Fruit fly (Drosophila melanogaster) whole organism, prepupa: ENCODE data around the gene fws.

ENCODE experiments used
- Blimp-1 ChIP-seq: fragments of 200-800 bp; sonication (Bioruptor generic); optimal IDR thresholded peaks from 3 replicates; lab custom pipeline; 2017; ENCODE audit warnings: missing biosample characterization, missing genetic modification characterization, mild to moderate bottlenecking, moderate library complexity, missing genetic modification reagents
- CG11762 ChIP-seq: fragments of 200-800 bp; sonication (Bioruptor generic); optimal IDR thresholded peaks from 3 replicates; lab custom pipeline; 2016; ENCODE audit warnings: missing biosample characterization, missing genetic modification characterization; ENCODE audit not compliant: insufficient read depth
- CG15336 ChIP-seq: fragments of 200-800 bp; sonication (Bioruptor generic); IDR thresholded peaks from 2 replicates; pipeline ENCODE4 v1.3.6; 2022; ENCODE audit warnings: missing biosample characterization, missing genetic modification characterization
- CG16779 ChIP-seq: fragments of 200-800 bp; sonication (Bioruptor generic); optimal IDR thresholded peaks from 3 replicates; lab custom pipeline; 2017; ENCODE audit warnings: missing biosample characterization, mild to moderate bottlenecking, missing genetic modification characterization
- CG3032 ChIP-seq: fragments of 200-800 bp; optimal IDR thresholded peaks from 2 replicates; lab custom pipeline; 2019; ENCODE audit warnings: missing biosample characterization, mild to moderate bottlenecking, missing genetic modification characterization, moderate library complexity
- CG31627 ChIP-seq: fragments of 200-800 bp; sonication (Bioruptor generic); optimal IDR thresholded peaks from 3 replicates; lab custom pipeline; 2016; ENCODE audit warnings: missing biosample characterization, missing genetic modification characterization
- CG3919 ChIP-seq: fragments of 200-800 bp; sonication (Bioruptor generic); optimal IDR thresholded peaks from 3 replicates; lab custom pipeline; 2016; ENCODE audit warnings: missing biosample characterization, missing genetic modification characterization
- CG4318 ChIP-seq: fragments of 200-800 bp; sonication (Bioruptor generic); optimal IDR thresholded peaks from 3 replicates; lab custom pipeline; 2017; ENCODE audit warnings: missing biosample characterization, mild to moderate bottlenecking, missing genetic modification characterization
- CG6163 ChIP-seq: fragments of 200-800 bp; sonication (Bioruptor generic); IDR thresholded peaks from 3 replicates; pipeline ENCODE4 v1.3.6; 2022; ENCODE audit warnings: missing biosample characterization, missing genetic modification characterization
- CG6276 ChIP-seq: fragments of 200-800 bp; sonication (Bioruptor generic); optimal IDR thresholded peaks from 2 replicates; lab custom pipeline; 2017; ENCODE audit warnings: missing biosample characterization, mild to moderate bottlenecking, missing genetic modification characterization
- CG6792 ChIP-seq: fragments of 200-800 bp; sonication (Bioruptor generic); optimal IDR thresholded peaks from 3 replicates; lab custom pipeline; 2016; ENCODE audit warnings: missing biosample characterization, missing genetic modification characterization
- CG6808 ChIP-seq: fragments of 200-800 bp; sonication (Bioruptor generic); optimal IDR thresholded peaks from 3 replicates; lab custom pipeline; 2017; ENCODE audit warnings: missing biosample characterization, missing genetic modification characterization, mild to moderate bottlenecking, moderate library complexity, missing genetic modification reagents
- CG6854 ChIP-seq: fragments of 200-800 bp; sonication (Bioruptor generic); optimal IDR thresholded peaks from 2 replicates; lab custom pipeline; 2017; ENCODE audit warnings: missing biosample characterization, mild to moderate bottlenecking, missing genetic modification characterization
- CG7368 ChIP-seq: fragments of 200-800 bp; sonication (Bioruptor generic); optimal IDR thresholded peaks from 3 replicates; lab custom pipeline; 2016; ENCODE audit warnings: missing biosample characterization, missing genetic modification characterization
- CG8119 ChIP-seq: fragments of 200-800 bp; sonication (Bioruptor generic); IDR thresholded peaks from 3 replicates; pipeline ENCODE4 v1.3.6; 2022; ENCODE audit warnings: missing biosample characterization, missing genetic modification characterization
- CG8319 ChIP-seq: fragments of 200-800 bp; sonication (Bioruptor generic); optimal IDR thresholded peaks from 3 replicates; lab custom pipeline; 2016; ENCODE audit warnings: missing biosample characterization, missing genetic modification characterization
- CG8632 ChIP-seq: fragments of 200-800 bp; sonication (Bioruptor generic); optimal IDR thresholded peaks from 3 replicates; lab custom pipeline; 2016; ENCODE audit warnings: missing biosample characterization, missing genetic modification characterization
- CG9139 ChIP-seq: fragments of 200-800 bp; sonication (Bioruptor generic); optimal IDR thresholded peaks from 3 replicates; lab custom pipeline; 2017; ENCODE audit warnings: missing biosample characterization, mild to moderate bottlenecking, missing genetic modification characterization
- Eip75B ChIP-seq: fragments of 200-800 bp; sonication (Bioruptor generic); optimal IDR thresholded peaks from 3 replicates; lab custom pipeline; 2016; ENCODE audit warnings: missing biosample characterization, missing genetic modification characterization
- Ets21C ChIP-seq: fragments of 200-800 bp; sonication (Bioruptor generic); optimal IDR thresholded peaks from 3 replicates; lab custom pipeline; 2016; ENCODE audit warnings: missing biosample characterization, missing genetic modification characterization
- Ets96B ChIP-seq: fragments of 200-800 bp; optimal IDR thresholded peaks from 2 replicates; lab custom pipeline; 2019; ENCODE audit warnings: missing biosample characterization, mild to moderate bottlenecking, missing genetic modification characterization, moderate library complexity
- Hr38 ChIP-seq: sonication (Bioruptor generic); optimal IDR thresholded peaks from 2 replicates; lab custom pipeline; 2016; ENCODE audit warnings: missing biosample characterization, missing genetic modification characterization
- OdsH ChIP-seq: fragments of 200-800 bp; sonication (Bioruptor generic); optimal IDR thresholded peaks from 3 replicates; lab custom pipeline; 2016; ENCODE audit warnings: missing biosample characterization, missing genetic modification characterization
- Smox ChIP-seq: fragments of 200-800 bp; sonication (Bioruptor generic); optimal IDR thresholded peaks from 3 replicates; lab custom pipeline; 2016; ENCODE audit warnings: missing biosample characterization, missing genetic modification characterization
- Sox102F ChIP-seq: fragments of 200-800 bp; sonication (Bioruptor generic); optimal IDR thresholded peaks from 2 replicates; lab custom pipeline; 2016; ENCODE audit warnings: missing biosample characterization, mild to moderate bottlenecking, missing genetic modification characterization
- Sox14 ChIP-seq: fragments of 200-800 bp; sonication (Bioruptor generic); optimal IDR thresholded peaks from 3 replicates; lab custom pipeline; 2016; ENCODE audit warnings: missing biosample characterization, missing genetic modification characterization
- Sox15 ChIP-seq: fragments of 200-800 bp; sonication (Bioruptor generic); optimal IDR thresholded peaks from 3 replicates; lab custom pipeline; 2016; ENCODE audit warnings: missing biosample characterization, missing genetic modification characterization
- achi ChIP-seq: fragments of 200-800 bp; sonication (Bioruptor generic); optimal IDR thresholded peaks from 3 replicates; lab custom pipeline; 2016; ENCODE audit warnings: missing biosample characterization, missing genetic modification characterization
- acj6 ChIP-seq: fragments of 200-800 bp; sonication (Bioruptor generic); optimal IDR thresholded peaks from 3 replicates; lab custom pipeline; 2016; ENCODE audit warnings: missing biosample characterization, missing genetic modification characterization
- dac ChIP-seq: fragments of 200-800 bp; sonication (Bioruptor generic); optimal IDR thresholded peaks from 2 replicates; lab custom pipeline; 2017; ENCODE audit warnings: missing biosample characterization, mild to moderate bottlenecking, missing genetic modification characterization
- dsx ChIP-seq: fragments of 200-800 bp; optimal IDR thresholded peaks from 3 replicates; lab custom pipeline; 2019; ENCODE audit warnings: missing biosample characterization, mild to moderate bottlenecking, missing genetic modification characterization, moderate library complexity; ENCODE audit not compliant: poor library complexity, severe bottlenecking
- fd85E ChIP-seq: fragments of 200-800 bp; sonication (Bioruptor generic); optimal IDR thresholded peaks from 3 replicates; lab custom pipeline; 2016; ENCODE audit warnings: missing biosample characterization, missing genetic modification characterization
- net ChIP-seq: fragments of 200-800 bp; sonication (Bioruptor generic); optimal IDR thresholded peaks from 3 replicates; lab custom pipeline; 2016; ENCODE audit warnings: missing biosample characterization, missing genetic modification characterization
- pdm3 ChIP-seq: fragments of 200-800 bp; sonication (Bioruptor generic); optimal IDR thresholded peaks from 3 replicates; lab custom pipeline; 2016; ENCODE audit warnings: missing biosample characterization, missing genetic modification characterization
- salr ChIP-seq, 2 experiments: fragments of 200-800 bp; sonication (Bioruptor generic); optimal IDR thresholded peaks; 3 replicates each; lab custom pipeline; 2016 to 2018; ENCODE audit warnings: missing biosample characterization in 2 of 2, missing genetic modification characterization in 2 of 2, mild to moderate bottlenecking in 1 of 2
- spab ChIP-seq: fragments of 200-800 bp; sonication (Bioruptor generic); optimal IDR thresholded peaks from 2 replicates; lab custom pipeline; 2017; ENCODE audit warnings: missing biosample characterization, mild to moderate bottlenecking, missing genetic modification characterization, missing genetic modification reagents
- svp ChIP-seq: fragments of 200-800 bp; sonication (Bioruptor generic); peaks from one replicate; lab custom pipeline; 2016; ENCODE audit warnings: missing biosample characterization, missing genetic modification characterization
- topi ChIP-seq: fragments of 200-800 bp; sonication (Bioruptor generic); optimal IDR thresholded peaks from 3 replicates; lab custom pipeline; 2016; ENCODE audit warnings: missing biosample characterization, missing genetic modification characterization
- vri ChIP-seq: fragments of 200-800 bp; sonication (Bioruptor generic); optimal IDR thresholded peaks from 3 replicates; lab custom pipeline; 2016; ENCODE audit warnings: missing biosample characterization, mild to moderate bottlenecking, missing genetic modification characterization

The fws gene

DNA sequence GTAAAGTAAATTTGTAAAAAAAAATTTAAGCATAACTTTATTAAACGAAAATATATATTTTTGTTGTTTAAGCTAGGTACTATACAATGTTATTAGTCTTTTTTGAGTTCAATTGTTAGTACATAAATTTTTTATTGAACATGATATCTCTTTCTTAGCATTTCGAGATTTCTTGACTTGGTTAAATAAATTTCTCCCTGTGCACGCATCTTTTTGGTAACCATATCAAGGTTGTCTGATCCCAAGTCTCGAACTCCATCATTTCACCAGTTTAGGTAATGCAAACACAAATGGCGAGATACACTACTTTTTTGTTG is 49.5 kb downstream of the fws start (continued):
- no peak for TF ChIP-seq CG6854
- no peak for TF ChIP-seq spab (GFP tag; lab: Kevin White, UChicago)
- TF ChIP-seq CG16779 (tag; lab: Kevin White, UChicago): no peak
- TF ChIP-seq CG9139: no peak
- peak; percentile 84 for TF ChIP-seq CG8119 (GFP tag; lab: Robert Waterston, UW)
- TF ChIP-seq CG31627 (GFP tag; lab: Kevin White, UChicago): peak; percentile 66
- TF ChIP-seq fd85E (GFP tag; lab: Kevin White, UChicago): no peak
- peak; percentile 76 for TF ChIP-seq acj6 (GFP tag; lab: Kevin White, UChicago)
- peak; percentile 55 for TF ChIP-seq CG8319 (GFP tag; lab: Kevin White, UChicago)
- TF ChIP-seq svp (GFP tag; lab: Kevin White, UChicago): peak; percentile 93
- no peak for TF ChIP-seq Hr38 (GFP tag; lab: Kevin White, UChicago)
- peak; percentile 77 for TF ChIP-seq CG3919
- TF ChIP-seq dac (GFP tag; lab: Kevin White, UChicago): no peak
- no peak for TF ChIP-seq Smox
- TF ChIP-seq net (GFP tag; lab: Kevin White, UChicago): peak; percentile 78
- peak; percentile 65 for TF ChIP-seq CG6276 (GFP tag; lab: Kevin White, UChicago)
- peak; percentile 62 for TF ChIP-seq CG7368 (GFP tag; lab: Kevin White, UChicago)
- peak in 1 of 2 experiments; percentile 71 for TF ChIP-seq salr (GFP tag; optimal IDR thresholded peaks at IDR 0.05; lab: Kevin White, UChicago)
- TF ChIP-seq Sox15 (GFP tag; lab: Kevin White, UChicago): peak; percentile 65
- TF ChIP-seq Eip75B (GFP tag; lab: Kevin White, UChicago): peak; percentile 47
- TF ChIP-seq CG3032 (tag; lab: Kevin White, UChicago): peak; percentile 32
- peak; percentile 75 for TF ChIP-seq CG8632 (GFP tag; lab: Kevin White, UChicago)
- no peak for TF ChIP-seq dsx (GFP tag; lab: Kevin White, UChicago)
- TF ChIP-seq topi (GFP tag; lab: Kevin White, UChicago): peak; percentile 82
- TF ChIP-seq OdsH (GFP tag; lab: Kevin White, UChicago): peak; percentile 84
- TF ChIP-seq CG15336 (GFP tag; lab: Robert Waterston, UW): peak; percentile 88
- TF ChIP-seq Ets96B: peak; percentile 66
- peak; percentile 32 for TF ChIP-seq CG4318
- TF ChIP-seq CG6808 (GFP tag; lab: Kevin White, UChicago): no peak
- TF ChIP-seq achi (GFP tag; lab: Kevin White, UChicago): peak; percentile 82
- TF ChIP-seq CG11762 (GFP tag; lab: Kevin White, UChicago): peak; percentile 61
- TF ChIP-seq Sox102F (GFP tag; lab: Kevin White, UChicago): peak; percentile 68
- TF ChIP-seq Ets21C (GFP tag; lab: Kevin White, UChicago): peak; percentile 59
- peak; percentile 71 for TF ChIP-seq Sox14 (GFP tag; lab: Kevin White, UChicago)

- TF ChIP-seq CG6792 (no peak), pdm3 (GFP tag; lab: Kevin White, UChicago) (peak; percentile 44), net (GFP tag; lab: Kevin White, UChicago) (no peak), Sox102F (GFP tag; lab: Kevin White, UChicago) (no peak), CG6854 (peak; percentile 2), Blimp-1 (GFP tag; lab: Kevin White, UChicago) (peak; percentile 86), vri (GFP tag; lab: Kevin White, UChicago) (peak; percentile 89), CG15336 (GFP tag; lab: Robert Waterston, UW) (peak; percentile 60), Sox15 (GFP tag; lab: Kevin White, UChicago) (peak; percentile 2), CG6163 (GFP tag; lab: Robert Waterston, UW) (peak; percentile 10; the same call in 2 of the 3 replicates), CG8119 (GFP tag; lab: Robert Waterston, UW) (peak; percentile 62), CG31627 (GFP tag; lab: Kevin White, UChicago) (peak; percentile 18), Ets96B (peak; percentile 61)
These were observed 50.0 kb downstream of the fws start for dm6 chr2L:17430602-17431358.
